Worm (Caenorhabditis elegans): ENCODE results near the gene C36E8.4.

DNA sequence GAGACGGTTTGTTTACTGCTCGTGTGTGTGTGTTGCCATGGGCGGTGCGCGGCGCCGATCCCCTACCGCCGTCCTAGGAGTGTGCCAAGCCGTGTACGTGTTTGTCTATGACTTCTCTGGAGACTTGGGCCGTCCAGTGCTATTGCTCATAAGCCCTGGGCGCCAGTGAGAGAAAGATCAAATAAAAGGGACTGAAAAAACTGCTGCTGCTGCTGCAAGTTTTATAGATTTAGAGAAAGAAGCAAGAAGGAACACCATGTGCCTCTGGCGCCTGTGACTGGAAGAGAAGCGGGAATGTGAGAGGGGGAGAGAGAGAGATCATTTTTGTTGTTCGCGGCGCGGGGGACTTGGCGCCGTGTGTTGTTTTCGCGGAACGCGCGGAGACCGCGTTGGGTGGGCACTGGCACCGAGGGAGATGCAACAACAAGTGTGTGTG lies 28.1 kb upstream of the C36E8.4 start:
- TF ChIP-seq him-1 (tag; optimal IDR thresholded peaks at IDR 0.05) (peak; percentile 69), dao-5 (tag; optimal IDR thresholded peaks at IDR 0.05) (no peak)

All from whole organism, L4/young adult.